Fruit fly (Drosophila melanogaster) whole organism, embryonic: ENCODE measurements around the gene CG2964.
A peak's percentile ranks its signal among the peaks of the same experiment; 100 is the strongest.

ENCODE experiments used
- CG10462 ChIP-seq: fragments of 200-800 bp; sonication (Bioruptor generic); optimal IDR thresholded peaks from 2 replicates; lab custom pipeline; 2016; ENCODE audit warnings: missing biosample characterization, missing genetic modification characterization
- CG10543 ChIP-seq: fragments of 200-800 bp; sonication (Bioruptor generic); optimal IDR thresholded peaks from 3 replicates; lab custom pipeline; 2017; ENCODE audit warnings: missing biosample characterization, mild to moderate bottlenecking, missing genetic modification characterization, moderate library complexity
- CG10654 ChIP-seq: fragments of 200-800 bp; sonication (Bioruptor generic); optimal IDR thresholded peaks from 2 replicates; lab custom pipeline; 2016; ENCODE audit warnings: missing biosample characterization, missing genetic modification characterization
- CG11723 ChIP-seq: fragments of 200-800 bp; sonication (Bioruptor generic); optimal IDR thresholded peaks from 2 replicates; lab custom pipeline; 2017; ENCODE audit warnings: missing biosample characterization, mild to moderate bottlenecking, missing genetic modification characterization
- CG12219 ChIP-seq: fragments of 200-800 bp; sonication (Bioruptor generic); optimal IDR thresholded peaks from 3 replicates; lab custom pipeline; 2018; ENCODE audit warnings: missing biosample characterization, mild to moderate bottlenecking, missing genetic modification characterization
- CG14014 ChIP-seq: fragments of 200-800 bp; sonication (Bioruptor generic); IDR thresholded peaks from 2 replicates; pipeline ENCODE4 v1.3.6; 2022; ENCODE audit warnings: missing biosample characterization, missing genetic modification characterization
- CG15073 ChIP-seq: fragments of 200-800 bp; sonication (Bioruptor generic); optimal IDR thresholded peaks from 2 replicates; lab custom pipeline; 2016; ENCODE audit warnings: missing biosample characterization, missing genetic modification characterization
- CG1792 ChIP-seq: fragments of 200-800 bp; sonication (Bioruptor generic); optimal IDR thresholded peaks from 2 replicates; lab custom pipeline; 2016; ENCODE audit warnings: missing biosample characterization, missing genetic modification characterization
- CG30020 ChIP-seq: fragments of 200-800 bp; optimal IDR thresholded peaks from 2 replicates; lab custom pipeline; 2019; ENCODE audit warnings: missing biosample characterization, mild to moderate bottlenecking, missing genetic modification characterization, moderate library complexity
- CG31365 ChIP-seq: fragments of 200-800 bp; sonication (Bioruptor generic); optimal IDR thresholded peaks from 2 replicates; lab custom pipeline; 2018; ENCODE audit warnings: missing biosample characterization, mild to moderate bottlenecking, missing genetic modification characterization
- CG3163 ChIP-seq: fragments of 200-800 bp; sonication (Bioruptor generic); optimal IDR thresholded peaks from 3 replicates; lab custom pipeline; 2016; ENCODE audit warnings: missing biosample characterization, missing genetic modification characterization
- CG6654 ChIP-seq: fragments of 200-800 bp; sonication (Bioruptor generic); optimal IDR thresholded peaks from 2 replicates; lab custom pipeline; 2017; ENCODE audit warnings: missing biosample characterization, mild to moderate bottlenecking, missing genetic modification characterization
- CG9215 ChIP-seq: fragments of 200-800 bp; sonication (Bioruptor generic); IDR thresholded peaks from 2 replicates; pipeline ENCODE4 v1.3.6; 2022; ENCODE audit warnings: missing biosample characterization, missing genetic modification characterization
- CG9817 ChIP-seq: fragments of 200-800 bp; sonication (Bioruptor generic); optimal IDR thresholded peaks from 2 replicates; lab custom pipeline; 2018; ENCODE audit warnings: missing biosample characterization, mild to moderate bottlenecking, missing genetic modification characterization, moderate library complexity
- CHES-1-like ChIP-seq: fragments of 200-800 bp; sonication (Bioruptor generic); optimal IDR thresholded peaks from 2 replicates; lab custom pipeline; 2016; ENCODE audit warnings: missing biosample characterization, missing genetic modification characterization
- D19B ChIP-seq: fragments of 200-800 bp; sonication (Bioruptor generic); optimal IDR thresholded peaks from 2 replicates; lab custom pipeline; 2017; ENCODE audit warnings: missing biosample characterization, mild to moderate bottlenecking, missing genetic modification characterization
- Dip2 ChIP-seq: fragments of 200-800 bp; sonication (Bioruptor generic); IDR thresholded peaks from 2 replicates; pipeline ENCODE4 v1.3.6; 2022; ENCODE audit warnings: missing biosample characterization, missing genetic modification characterization
- E2f1 ChIP-seq: fragments of 200-800 bp; sonication (Bioruptor generic); IDR thresholded peaks from 2 replicates; pipeline ENCODE4 v1.3.6; 2022; ENCODE audit warnings: missing biosample characterization, missing genetic modification characterization
- HLH54F ChIP-seq: fragments of 200-800 bp; sonication (Bioruptor generic); optimal IDR thresholded peaks from 3 replicates; lab custom pipeline; 2016; ENCODE audit warnings: missing biosample characterization, missing genetic modification characterization
- HLHmδ ChIP-seq: fragments of 200-800 bp; sonication (Bioruptor generic); optimal IDR thresholded peaks from 2 replicates; lab custom pipeline; 2018; ENCODE audit warnings: missing biosample characterization, mild to moderate bottlenecking, missing genetic modification characterization, moderate library complexity
- Hmr ChIP-seq: fragments of 200-800 bp; sonication (Bioruptor generic); optimal IDR thresholded peaks from 3 replicates; lab custom pipeline; 2017; ENCODE audit warnings: mild to moderate bottlenecking, missing biosample characterization, missing genetic modification reagents, missing genetic modification characterization
- Hr78 ChIP-seq, 2 experiments: fragments of 200-800 bp in 1 of 2; fragments of >200 bp in 1 of 2; sonication (Bioruptor generic) in 1 of 2; optimal IDR thresholded peaks; 2 replicates each; lab custom pipeline; 2017 to 2019; ENCODE audit warnings: missing biosample characterization in 2 of 2, missing genetic modification characterization in 2 of 2, mild to moderate bottlenecking in 1 of 2, moderate library complexity in 1 of 2
- Jarid2 ChIP-seq: fragments of 200-800 bp; sonication (Bioruptor generic); optimal IDR thresholded peaks from 3 replicates; lab custom pipeline; 2017; ENCODE audit warnings: mild to moderate bottlenecking, missing biosample characterization, missing genetic modification reagents, missing genetic modification characterization
- Lpt ChIP-seq: fragments of >200 bp; optimal IDR thresholded peaks from 2 replicates; lab custom pipeline; 2018; ENCODE audit warnings: missing biosample characterization, missing genetic modification characterization
- NC2α ChIP-seq: fragments of 200-800 bp; sonication (Bioruptor generic); optimal IDR thresholded peaks from 2 replicates; lab custom pipeline; 2016; ENCODE audit warnings: missing biosample characterization, missing genetic modification characterization
- Neu2 ChIP-seq: fragments of 200-800 bp; sonication (Bioruptor generic); optimal IDR thresholded peaks from 3 replicates; lab custom pipeline; 2016; ENCODE audit warnings: missing biosample characterization, missing genetic modification characterization, borderline replicate concordance
- Optix ChIP-seq: fragments of 200-800 bp; sonication (Bioruptor generic); IDR thresholded peaks from 3 replicates; pipeline ENCODE4 v1.3.6; 2022; ENCODE audit warnings: missing biosample characterization, missing genetic modification characterization
- Pdp1 ChIP-seq, 2 experiments: fragments of 200-800 bp; sonication (Bioruptor generic); optimal IDR thresholded peaks; 3 replicates each; lab custom pipeline; 2016; ENCODE audit warnings: missing biosample characterization in 2 of 2, missing genetic modification characterization in 2 of 2, mild to moderate bottlenecking in 1 of 2, moderate library complexity in 1 of 2
- Sox100B ChIP-seq: fragments of 200-800 bp; sonication (Bioruptor generic); optimal IDR thresholded peaks from 3 replicates; lab custom pipeline; 2018; ENCODE audit warnings: missing biosample characterization, mild to moderate bottlenecking, missing genetic modification characterization
- Taf1 ChIP-seq: fragments of 200-800 bp; sonication (Bioruptor generic); IDR thresholded peaks from 2 replicates; pipeline ENCODE4 v1.3.6; 2022; ENCODE audit warnings: missing biosample characterization, missing genetic modification characterization
- chinmo ChIP-seq: fragments of 200-800 bp; sonication (Bioruptor generic); IDR thresholded peaks from 4 replicates; pipeline ENCODE4 v1.3.6; 2022; ENCODE audit warnings: missing biosample characterization, missing genetic modification characterization; ENCODE audit not compliant: partially characterized antibody
- chn ChIP-seq: fragments of 200-800 bp; sonication (Bioruptor generic); optimal IDR thresholded peaks from 2 replicates; lab custom pipeline; 2016; ENCODE audit warnings: missing biosample characterization, missing genetic modification characterization
- eve ChIP-seq, 2 experiments: fragments of >200 bp; optimal IDR thresholded peaks; 2 replicates each; lab custom pipeline; 2017; ENCODE audit warnings: missing biosample characterization in 2 of 2, missing genetic modification characterization in 2 of 2
- gce ChIP-seq: fragments of 200-800 bp; sonication (Bioruptor generic); IDR thresholded peaks from 3 replicates; pipeline ENCODE4 v1.3.6; 2022; ENCODE audit warnings: missing biosample characterization, missing genetic modification characterization
- gcm ChIP-seq: fragments of 200-800 bp; sonication (Bioruptor generic); optimal IDR thresholded peaks from 2 replicates; lab custom pipeline; 2019; ENCODE audit warnings: missing biosample characterization, mild to moderate bottlenecking, missing genetic modification characterization, moderate library complexity
- grn ChIP-seq: fragments of 200-800 bp; sonication (Bioruptor generic); optimal IDR thresholded peaks from 3 replicates; lab custom pipeline; 2017; ENCODE audit warnings: missing biosample characterization, missing genetic modification characterization
- mirr ChIP-seq: fragments of 200-800 bp; sonication (Bioruptor generic); optimal IDR thresholded peaks from 3 replicates; lab custom pipeline; 2018; ENCODE audit warnings: missing biosample characterization, mild to moderate bottlenecking, missing genetic modification characterization
- nau ChIP-seq: fragments of 200-800 bp; sonication (Bioruptor generic); optimal IDR thresholded peaks from 3 replicates; lab custom pipeline; 2017; ENCODE audit warnings: missing biosample characterization, mild to moderate bottlenecking, missing genetic modification characterization, missing genetic modification reagents
- otp ChIP-seq: fragments of 200-800 bp; sonication (Bioruptor generic); IDR thresholded peaks from 3 replicates; pipeline ENCODE4, ENCODE4 v1.3.6; 2022; ENCODE audit warnings: missing biosample characterization, missing genetic modification characterization
- salm ChIP-seq: fragments of 200-800 bp; sonication (Bioruptor generic); optimal IDR thresholded peaks from 2 replicates; lab custom pipeline; 2018; ENCODE audit warnings: missing biosample characterization, mild to moderate bottlenecking, missing genetic modification characterization
- scrt ChIP-seq: fragments of 200-800 bp; sonication (Bioruptor generic); optimal IDR thresholded peaks from 2 replicates; lab custom pipeline; 2018; ENCODE audit warnings: missing biosample characterization, mild to moderate bottlenecking, missing genetic modification characterization, moderate library complexity
- seq ChIP-seq: fragments of 200-800 bp; sonication (Bioruptor generic); IDR thresholded peaks from 2 replicates; pipeline ENCODE4 v1.3.6; 2022; ENCODE audit warnings: missing biosample characterization, missing genetic modification characterization
- sim ChIP-seq: fragments of 200-800 bp; sonication (Bioruptor generic); IDR thresholded peaks from 2 replicates; pipeline ENCODE4 v1.3.6; 2022; ENCODE audit warnings: missing biosample characterization, missing genetic modification characterization
- sisA ChIP-seq: fragments of 200-800 bp; sonication (Bioruptor generic); IDR thresholded peaks from 2 replicates; pipeline ENCODE4 v1.3.6; 2022; ENCODE audit warnings: missing biosample characterization, missing genetic modification characterization
- tll ChIP-seq, 2 experiments: fragments of 200-800 bp in 1 of 2; fragments of >200 bp in 1 of 2; sonication (Bioruptor generic) in 1 of 2; optimal IDR thresholded peaks; 2 replicates each; lab custom pipeline; 2017 to 2019; ENCODE audit warnings: missing biosample characterization in 2 of 2, missing genetic modification characterization in 2 of 2, mild to moderate bottlenecking in 1 of 2, moderate library complexity in 1 of 2

The CG2964 gene

dm6 chr2L:2857862-2858734 is 45.9 kb downstream of the CG2964 start (continued):
- peak in 1 of 2 experiments; percentile 28 for TF ChIP-seq Hr78 (GFP tag; optimal IDR thresholded peaks at IDR 0.05; lab: Kevin White, UChicago)

- 0 out of 3 replicates have a peak, but pooled peaks have one; percentile 30 for TF ChIP-seq otp (GFP tag; lab: Robert Waterston, UW)
- no peak for TF ChIP-seq Jarid2 (GFP tag; lab: Kevin White, UChicago)
- TF ChIP-seq Dip2 (GFP tag; lab: Robert Waterston, UW) = no peak
- TF ChIP-seq CG14014 (GFP tag; lab: Robert Waterston, UW) = peak; percentile 28; the same call in 1 of the 2 replicates
- TF ChIP-seq gcm (GFP tag; lab: Kevin White, UChicago) = peak; percentile 29
- no peak for TF ChIP-seq CG6654 (GFP tag; lab: Kevin White, UChicago)
- no peak for TF ChIP-seq CG30020
- TF ChIP-seq CG9215 = no peak
- TF ChIP-seq CG3163 (GFP tag; lab: Kevin White, UChicago) = no peak
- no peak for TF ChIP-seq D19B (GFP tag; lab: Kevin White, UChicago)
- TF ChIP-seq CG10654 (GFP tag; lab: Kevin White, UChicago) = no peak
- TF ChIP-seq CG1792 (GFP tag; lab: Kevin White, UChicago) = no peak
- no peak for TF ChIP-seq HLH54F (GFP tag; lab: Kevin White, UChicago)
- TF ChIP-seq scrt (GFP tag; lab: Kevin White, UChicago) = peak; percentile 2
- peak; percentile 31 for TF ChIP-seq CG11723 (GFP tag; lab: Kevin White, UChicago)
- no peak for TF ChIP-seq Optix (GFP tag; lab: Robert Waterston, UW)
- TF ChIP-seq Hmr (GFP tag; lab: Kevin White, UChicago) = peak; percentile 23
- no peak for TF ChIP-seq sisA (GFP tag; lab: Robert Waterston, UW)
- no peak for TF ChIP-seq CG10462 (GFP tag; lab: Kevin White, UChicago)
- TF ChIP-seq grn (GFP tag; lab: Kevin White, UChicago) = peak; percentile 32
- TF ChIP-seq Neu2 (GFP tag; lab: Kevin White, UChicago) = no peak
- peak; percentile 4 for TF ChIP-seq CG12219 (GFP tag; lab: Kevin White, UChicago)
- TF ChIP-seq nau = no peak
- TF ChIP-seq CHES-1-like (GFP tag; lab: Kevin White, UChicago) = no peak
- no peak for TF ChIP-seq CG9817 (tag; lab: Kevin White, UChicago)
- TF ChIP-seq chn (GFP tag; lab: Kevin White, UChicago) = no peak
- peak; percentile 30 for TF ChIP-seq CG31365 (tag; lab: Kevin White, UChicago)
- no peak for TF ChIP-seq Sox100B
- TF ChIP-seq NC2α = no peak
- peak; percentile 11; the same call in 1 of the 3 replicates for TF ChIP-seq gce (GFP tag; lab: Robert Waterston, UW)
- TF ChIP-seq mirr (GFP tag; lab: Kevin White, UChicago) = peak; percentile 52
- TF ChIP-seq chinmo = peak; percentile 91; the same call in 3 of the 4 replicates
- no peak for TF ChIP-seq E2f1 (GFP tag; lab: Robert Waterston, UW)
- TF ChIP-seq CG10543 = peak; percentile 72
- peak; percentile 63 for TF ChIP-seq HLHmδ
- no peak for TF ChIP-seq CG15073 (GFP tag; lab: Kevin White, UChicago)
- no peak for TF ChIP-seq tll (GFP tag; optimal IDR thresholded peaks at IDR 0.05; lab: Kevin White, UChicago)
- no peak for TF ChIP-seq Lpt (GFP tag; lab: Kevin White, UChicago)
- TF ChIP-seq Pdp1 (GFP tag; optimal IDR thresholded peaks at IDR 0.05; lab: Kevin White, UChicago) = peak in 1 of 2 experiments; percentile 27
- peak; percentile 12 for TF ChIP-seq salm (tag; lab: Kevin White, UChicago)
- TF ChIP-seq sim (GFP tag; lab: Robert Waterston, UW) = no peak
- peak; percentile 25; the same call in 1 of the 2 replicates for TF ChIP-seq seq (GFP tag; lab: Robert Waterston, UW)
- TF ChIP-seq eve (GFP tag; optimal IDR thresholded peaks at IDR 0.05; lab: Kevin White, UChicago) = no peak
- TF ChIP-seq Taf1 (GFP tag; lab: Robert Waterston, UW) = no peak
These were observed 49.1 kb downstream of the CG2964 start for dm6 chr2L:2861140-2861884.
